Worm (Caenorhabditis elegans) whole organism, young adult: ENCODE measurements around the gene ceh-10.

Experiments
- B0019.2 ChIP-seq: fragments of 200-800 bp; sonication (Bioruptor generic); conservative IDR thresholded peaks from 2 replicates; pipeline ENCODE4 v1.3.6; 2022; ENCODE audit warnings: missing genetic modification reagents, missing genetic modification characterization, missing compliant biosample characterization
- B0336.3 ChIP-seq: fragments of 200-800 bp; sonication (Bioruptor generic); IDR thresholded peaks from 2 replicates; pipeline ENCODE4 v1.3.6; 2022; ENCODE audit warnings: missing genetic modification characterization, missing compliant biosample characterization
- F22D6.2 ChIP-seq: sonication (generic microtip); optimal IDR thresholded peaks from 2 replicates; lab custom pipeline; 2016; ENCODE audit warnings: mild to moderate bottlenecking, missing genetic modification characterization, missing compliant biosample characterization
- F23B12.7 ChIP-seq: sonication (generic microtip); optimal IDR thresholded peaks from 2 replicates; lab custom pipeline; 2017; ENCODE audit warnings: missing genetic modification characterization, mild to moderate bottlenecking, missing compliant biosample characterization, antibody characterized with exemption, moderate library complexity; ENCODE audit not compliant: insufficient read depth
- F37B4.10 ChIP-seq: fragments of 200-800 bp; sonication (Bioruptor generic); IDR thresholded peaks from 2 replicates; pipeline ENCODE4 v1.3.6; 2022; ENCODE audit warnings: missing genetic modification characterization, missing compliant biosample characterization
- Y56A3A.18 ChIP-seq: fragments of 200-800 bp; sonication (Bioruptor generic); IDR thresholded peaks from 2 replicates; pipeline ENCODE4 v1.3.6; 2022; ENCODE audit warnings: missing genetic modification reagents, missing genetic modification characterization, missing compliant biosample characterization
- Y95B8A.8 ChIP-seq: fragments of 200-800 bp; sonication (Bioruptor generic); IDR thresholded peaks from 2 replicates; pipeline ENCODE4 v1.3.6; 2022; ENCODE audit warnings: missing genetic modification reagents, missing genetic modification characterization, missing compliant biosample characterization
- akir-1 ChIP-seq: fragments of 200-800 bp; sonication (Bioruptor generic); optimal IDR thresholded peaks from 2 replicates; lab custom pipeline; 2018; ENCODE audit warnings: mild to moderate bottlenecking, missing genetic modification characterization, moderate library complexity, missing compliant biosample characterization
- aptf-3 ChIP-seq: fragments of 200-800 bp; sonication (Bioruptor generic); IDR thresholded peaks from 2 replicates; pipeline ENCODE4 v1.3.6; 2022; ENCODE audit warnings: missing genetic modification characterization, missing compliant biosample characterization
- attf-5 ChIP-seq: fragments of 200-800 bp; sonication (Bioruptor generic); optimal IDR thresholded peaks from 2 replicates; lab custom pipeline; 2018; ENCODE audit warnings: mild to moderate bottlenecking, missing genetic modification characterization, missing compliant biosample characterization
- bed-1 ChIP-seq: fragments of 200-800 bp; sonication (Bioruptor generic); IDR thresholded peaks from 2 replicates; pipeline ENCODE4 v1.3.6; 2022; ENCODE audit warnings: missing genetic modification reagents, missing genetic modification characterization, missing compliant biosample characterization
- ceh-100 ChIP-seq: fragments of 200-800 bp; sonication (Bioruptor generic); IDR thresholded peaks from 2 replicates; pipeline ENCODE4 v1.3.6; 2022; ENCODE audit warnings: missing genetic modification reagents, missing genetic modification characterization, missing compliant biosample characterization
- die-1 ChIP-seq: sonication (generic microtip); optimal IDR thresholded peaks from 2 replicates; lab custom pipeline; 2016; ENCODE audit warnings: missing genotype, mild to moderate bottlenecking, missing genetic modification characterization, missing compliant biosample characterization
- dox-1 ChIP-seq: fragments of 200-800 bp; sonication (Bioruptor generic); IDR thresholded peaks from 2 replicates; pipeline ENCODE4 v1.3.6; 2022; ENCODE audit warnings: missing genetic modification reagents, missing genetic modification characterization, missing compliant biosample characterization
- dpl-1 ChIP-seq: fragments of 150-350 bp; optimal IDR thresholded peaks from 2 replicates; lab custom pipeline; 2014; ENCODE audit warnings: missing biosample characterization, missing genetic modification reagents, missing genetic modification characterization
- efl-1 ChIP-seq: fragments of 150-350 bp; optimal IDR thresholded peaks from 2 replicates; lab custom pipeline; 2014; ENCODE audit warnings: missing biosample characterization, missing genetic modification reagents, missing genetic modification characterization
- egl-18 ChIP-seq: fragments of 200-800 bp; sonication (Bioruptor generic); IDR thresholded peaks from 2 replicates; pipeline ENCODE4 v1.3.6; 2022; ENCODE audit warnings: missing genetic modification reagents, missing genetic modification characterization, missing compliant biosample characterization
- egl-44 ChIP-seq: fragments of 200-800 bp; sonication (Bioruptor generic); IDR thresholded peaks from 2 replicates; pipeline ENCODE4 v1.3.6; 2022; ENCODE audit warnings: missing genetic modification reagents, missing genetic modification characterization, missing compliant biosample characterization
- him-1 ChIP-seq: sonication (generic microtip); optimal IDR thresholded peaks from 2 replicates; lab custom pipeline; 2016; ENCODE audit warnings: missing genotype, missing genetic modification reagents, missing genetic modification characterization, missing compliant biosample characterization
- hsf-1 ChIP-seq: fragments of 200-800 bp; sonication (Bioruptor generic); IDR thresholded peaks from 2 replicates; pipeline ENCODE4 v1.3.6; 2022; ENCODE audit warnings: missing genetic modification reagents, missing genetic modification characterization, missing compliant biosample characterization
- let-607 ChIP-seq, 2 experiments: fragments of 200-800 bp in 1 of 2; sonication (Bioruptor generic) in 1 of 2; sonication (generic microtip) in 1 of 2; optimal IDR thresholded peaks; 2 replicates each; lab custom pipeline; 2016 to 2018; ENCODE audit warnings: mild to moderate bottlenecking in 2 of 2, missing compliant biosample characterization in 2 of 2, missing genetic modification characterization in 2 of 2, moderate library complexity in 2 of 2, missing genotype in 1 of 2
- lin-54 ChIP-seq: fragments of 200-800 bp; sonication (Bioruptor generic); optimal IDR thresholded peaks from 2 replicates; lab custom pipeline; 2018; ENCODE audit warnings: mild to moderate bottlenecking, missing genetic modification characterization, missing compliant biosample characterization
- lsl-1 ChIP-seq: fragments of 200-800 bp; sonication (Bioruptor generic); optimal IDR thresholded peaks from 2 replicates; lab custom pipeline; 2018; ENCODE audit warnings: mild to moderate bottlenecking, missing genetic modification characterization, moderate library complexity, missing compliant biosample characterization
- madf-6 ChIP-seq: fragments of 200-800 bp; sonication (Bioruptor generic); IDR thresholded peaks from 2 replicates; pipeline ENCODE4 v1.3.6; 2022; ENCODE audit warnings: missing genetic modification reagents, missing genetic modification characterization, missing compliant biosample characterization
- madf-8 ChIP-seq: fragments of 200-800 bp; sonication (Bioruptor generic); conservative IDR thresholded peaks from 2 replicates; pipeline ENCODE4 v1.3.6; 2022; ENCODE audit warnings: missing genetic modification reagents, missing genetic modification characterization, missing compliant biosample characterization
- mes-4 ChIP-seq: sonication (generic microtip); optimal IDR thresholded peaks from 2 replicates; lab custom pipeline; 2016; ENCODE audit warnings: missing genotype, missing genetic modification characterization, missing compliant biosample characterization
- nhr-179 ChIP-seq: sonication (generic microtip); optimal IDR thresholded peaks from 2 replicates; lab custom pipeline; 2016; ENCODE audit warnings: mild to moderate bottlenecking, missing genetic modification characterization, missing compliant biosample characterization
- rpc-1 ChIP-seq, 2 experiments: fragments of 150-350 bp in 1 of 2; sonication (generic microtip) in 1 of 2; optimal IDR thresholded peaks; 2 replicates each; lab custom pipeline; 2014 to 2018; ENCODE audit warnings: missing biosample characterization in 1 of 2, missing genetic modification characterization in 1 of 2, missing genetic modification reagents in 1 of 2, missing genotype in 1 of 2
- snpc-1.1 ChIP-seq: sonication (generic microtip); optimal IDR thresholded peaks from 2 replicates; lab custom pipeline; 2017; ENCODE audit warnings: missing genetic modification characterization, mild to moderate bottlenecking, missing compliant biosample characterization, antibody characterized with exemption, moderate library complexity, missing genotype, missing genetic modification reagents; ENCODE audit not compliant: insufficient read depth
- somi-1 ChIP-seq: fragments of 200-800 bp; sonication (Bioruptor generic); optimal IDR thresholded peaks from 2 replicates; lab custom pipeline; 2018; ENCODE audit warnings: mild to moderate bottlenecking, missing genetic modification characterization, missing compliant biosample characterization
- unc-130 ChIP-seq: sonication (generic microtip); optimal IDR thresholded peaks from 2 replicates; lab custom pipeline; 2016; ENCODE audit warnings: missing genetic modification reagents, missing genetic modification characterization, missing compliant biosample characterization
- zfh-2 ChIP-seq: fragments of 200-800 bp; sonication (Bioruptor generic); conservative IDR thresholded peaks from 2 replicates; pipeline ENCODE4 v1.3.6; 2022; ENCODE audit warnings: missing genetic modification reagents, missing genetic modification characterization, missing compliant biosample characterization
- ztf-22 ChIP-seq: fragments of 200-800 bp; sonication (Bioruptor generic); optimal IDR thresholded peaks from 2 replicates; lab custom pipeline; 2018; ENCODE audit warnings: mild to moderate bottlenecking, missing genetic modification characterization, moderate library complexity, missing compliant biosample characterization
- ztf-25 ChIP-seq: fragments of 200-800 bp; sonication (Bioruptor generic); IDR thresholded peaks from 2 replicates; pipeline ENCODE4 v1.3.6; 2022; ENCODE audit warnings: missing genetic modification reagents, missing genetic modification characterization, missing compliant biosample characterization
- ztf-6 ChIP-seq: fragments of 200-800 bp; sonication (Bioruptor generic); IDR thresholded peaks from 2 replicates; pipeline ENCODE4 v1.3.6; 2022; ENCODE audit warnings: missing genetic modification reagents, missing genetic modification characterization, missing compliant biosample characterization

Gene ceh-10

ce11 chrIII:5785273-5785929 lies 13.4 kb upstream of the ceh-10 start, which contains the start of gene Y37B11A.3 (continued):
- no peak for TF ChIP-seq die-1 (tag; lab: Kevin White, UChicago)
- no peak for TF ChIP-seq somi-1 (GFP tag; lab: Kevin White, UChicago)
- no peak for TF ChIP-seq hsf-1 (GFP tag; lab: Robert Waterston, UW)
- TF ChIP-seq egl-44 (GFP tag; lab: Robert Waterston, UW) = no peak
- no peak for TF ChIP-seq nhr-179 (tag; lab: Kevin White, UChicago)
- TF ChIP-seq Y95B8A.8 (GFP tag; lab: Robert Waterston, UW) = no peak
- no peak for TF ChIP-seq F37B4.10
- TF ChIP-seq ceh-100 (GFP tag; lab: Robert Waterston, UW) = no peak
- TF ChIP-seq Y56A3A.18 = 0 out of 2 replicates have a peak, but pooled peaks have one; percentile 37
- peak; percentile 21 for TF ChIP-seq F23B12.7
- TF ChIP-seq ztf-6 (GFP tag; lab: Robert Waterston, UW) = no peak

- TF ChIP-seq lsl-1 (GFP tag; lab: Kevin White, UChicago) = peak; percentile 37
- no peak for TF ChIP-seq dpl-1
- TF ChIP-seq F22D6.2 (tag; lab: Kevin White, UChicago) = no peak
- TF ChIP-seq him-1 (tag; lab: Kevin White, UChicago) = no peak
- TF ChIP-seq egl-18 (GFP tag; lab: Robert Waterston, UW) = no peak
- TF ChIP-seq nhr-179 (tag; lab: Kevin White, UChicago) = no peak
Measured at ce11 chrIII:5790550-5790949, 8.3 kb upstream of the ceh-10 start, which contains the start of gene rev-3. TSS of gene rev-3 (minus strand) at chrIII:5790650.

- TF ChIP-seq akir-1 = no peak
- no peak for TF ChIP-seq him-1 (tag; lab: Kevin White, UChicago)
- no peak for TF ChIP-seq zfh-2 (GFP tag; lab: Robert Waterston, UW)
- TF ChIP-seq bed-1 = no peak
- TF ChIP-seq B0019.2 (GFP tag; lab: Robert Waterston, UW) = no peak
- no peak for TF ChIP-seq ztf-25 (GFP tag; lab: Robert Waterston, UW)
- no peak for TF ChIP-seq aptf-3 (GFP tag; lab: Robert Waterston, UW)
- no peak for TF ChIP-seq ztf-6 (GFP tag; lab: Robert Waterston, UW)
- TF ChIP-seq snpc-1.1 (tag; lab: Kevin White, UChicago) = no peak
- TF ChIP-seq let-607 (tag; optimal IDR thresholded peaks at IDR 0.05; lab: Kevin White, UChicago) = no peak
- no peak for TF ChIP-seq dox-1 (GFP tag; lab: Robert Waterston, UW)
- no peak for TF ChIP-seq ztf-22 (GFP tag; lab: Kevin White, UChicago)
- TF ChIP-seq madf-8 (GFP tag; lab: Robert Waterston, UW) = no peak
Measured at ce11 chrIII:5794982-5795381, 3.9 kb upstream of the ceh-10 start.

ce11 chrIII:5802971-5803370 lies 4.1 kb downstream of the ceh-10 start, which contains the start of the genes polq-1 and him-10:
TSS of gene polq-1 (minus strand) at chrIII:5803160.
TSS of gene him-10 (plus strand) at chrIII:5803260.
- TF ChIP-seq madf-8 (GFP tag; lab: Robert Waterston, UW) (peak; percentile 36; the same call in 1 of the 2 replicates), B0336.3 (GFP tag; lab: Robert Waterston, UW) (no peak), efl-1 (GFP tag; lab: Kevin White, UChicago) (peak; percentile 81), lsl-1 (GFP tag; lab: Kevin White, UChicago) (peak; percentile 50), dox-1 (GFP tag; lab: Robert Waterston, UW) (peak; percentile 56), dpl-1 (peak; percentile 59), madf-6 (GFP tag; lab: Robert Waterston, UW) (peak; percentile 38; the same call in 1 of the 2 replicates), unc-130 (peak; percentile 40), lin-54 (peak; percentile 54), Y56A3A.18 (no peak), rpc-1 (optimal IDR thresholded peaks at IDR 0.05; lab: Kevin White, UChicago) (no peak), rpc-1 (tag; optimal IDR thresholded peaks at IDR 0.05; lab: Kevin White, UChicago) (no peak), attf-5 (GFP tag; lab: Kevin White, UChicago) (peak; percentile 11), mes-4 (tag; lab: Kevin White, UChicago) (no peak)
